Worm (Caenorhabditis elegans): ENCODE results near the gene sra-13.

The sra-13 gene

DNA sequence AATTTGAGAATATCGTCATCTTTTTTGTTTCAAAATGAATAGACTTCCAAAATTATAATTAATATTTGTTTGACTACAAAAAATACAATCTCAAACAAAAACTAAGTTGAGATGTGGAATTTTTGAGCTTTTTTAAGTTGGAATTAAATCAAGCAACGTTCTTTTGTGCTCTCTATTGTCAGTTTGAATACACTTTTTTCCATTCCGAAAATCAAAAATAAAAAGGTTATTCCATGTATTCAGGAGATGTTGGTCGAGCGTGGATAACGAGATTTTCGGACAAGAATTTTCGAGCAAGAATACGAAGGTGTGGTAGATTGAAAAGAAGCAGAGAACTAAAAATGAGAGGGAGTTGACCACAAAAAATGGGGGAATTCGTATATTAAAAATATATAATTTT is 37.3 kb upstream of the sra-13 start:
- no peak for TF ChIP-seq egrh-3 (GFP tag; IDR thresholded peaks at IDR 0.05)
- TF ChIP-seq Y53F4B.3 (GFP tag; IDR thresholded peaks at IDR 0.05), result no peak
- TF ChIP-seq tbx-9 (tag; optimal IDR thresholded peaks at IDR 0.05; ENCODE audit: borderline replicate concordance), result no peak
- no peak for TF ChIP-seq lir-1 (GFP tag; conservative IDR thresholded peaks at IDR 0.05)
- TF ChIP-seq ztf-26 (tag; optimal IDR thresholded peaks at IDR 0.05), result no peak
- no peak for TF ChIP-seq somi-1 (GFP tag; optimal IDR thresholded peaks at IDR 0.05)
- TF ChIP-seq bed-1 (GFP tag; IDR thresholded peaks at IDR 0.05), result no peak
- TF ChIP-seq sdz-38 (tag; optimal IDR thresholded peaks at IDR 0.05), result no peak
- TF ChIP-seq F49E8.2 (tag; optimal IDR thresholded peaks at IDR 0.05; ENCODE audit: insufficient read depth), result no peak
- no peak for TF ChIP-seq D2030.7 (GFP tag; IDR thresholded peaks at IDR 0.05)
- TF ChIP-seq athp-1 (tag; optimal IDR thresholded peaks at IDR 0.05), result no peak
- no peak for TF ChIP-seq F10E7.11 (tag; optimal IDR thresholded peaks at IDR 0.05)
- no peak for TF ChIP-seq him-1 (tag; optimal IDR thresholded peaks at IDR 0.05)

DNA sequence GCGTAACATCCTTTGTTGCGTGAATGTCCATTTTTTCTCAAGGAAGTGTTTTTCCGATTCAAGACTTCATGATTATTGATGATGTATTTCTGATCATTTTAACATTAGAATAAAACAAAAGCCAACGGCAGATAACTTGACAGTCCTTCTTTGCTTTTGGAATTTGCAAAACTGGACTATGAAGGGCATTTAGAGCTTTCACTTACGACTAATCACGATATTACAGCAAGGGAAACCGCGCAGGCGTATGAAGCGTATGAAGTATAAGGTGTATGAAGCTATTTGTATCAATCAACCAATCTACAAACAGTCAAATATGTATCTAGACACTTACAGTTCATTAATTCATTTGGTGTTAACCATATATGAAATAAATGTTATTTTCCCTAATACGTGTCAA is 29.8 kb upstream of the sra-13 start:
- TF ChIP-seq unc-62 (GFP tag; optimal IDR thresholded peaks at IDR 0.05) (no peak), lin-26 (GFP tag; IDR thresholded peaks at IDR 0.05) (no peak), ztf-25 (GFP tag; IDR thresholded peaks at IDR 0.05) (no peak), mxl-1 (tag; optimal IDR thresholded peaks at IDR 0.05) (no peak), mes-4 (tag; optimal IDR thresholded peaks at IDR 0.05) (no peak), lir-1 (GFP tag; conservative IDR thresholded peaks at IDR 0.05) (no peak), F37B4.10 (GFP tag; IDR thresholded peaks at IDR 0.05) (no peak), ekl-4 (GFP tag; IDR thresholded peaks at IDR 0.05) (no peak), tbp1 (GFP tag; optimal IDR thresholded peaks at IDR 0.05) (no peak), attf-3 (GFP tag; conservative IDR thresholded peaks at IDR 0.05) (no peak)

DNA sequence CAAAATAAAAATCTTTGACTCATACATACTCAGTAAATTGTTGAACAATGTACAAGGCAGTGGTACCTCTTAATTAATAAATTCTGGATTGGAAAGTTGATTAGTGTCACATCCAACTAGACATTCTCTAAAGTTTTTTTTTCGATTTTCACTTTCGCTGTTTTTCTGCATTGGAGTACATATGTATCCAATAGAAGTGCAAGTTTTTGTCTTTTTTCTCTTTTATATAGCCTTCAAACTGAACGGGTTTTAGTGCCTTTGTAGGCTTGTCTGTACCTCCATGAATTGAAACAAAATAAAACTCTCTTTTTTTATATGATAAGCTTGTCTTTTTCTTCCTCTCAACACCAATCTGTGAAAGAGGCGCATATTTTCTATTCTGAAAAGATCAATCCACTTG is 27.3 kb upstream of the sra-13 start:
- no peak for TF ChIP-seq lin-26 (GFP tag; IDR thresholded peaks at IDR 0.05)
- no peak for TF ChIP-seq T26A5.8 (tag; optimal IDR thresholded peaks at IDR 0.05)
- no peak for TF ChIP-seq cebp-2 (GFP tag; IDR thresholded peaks at IDR 0.05)
- no peak for TF ChIP-seq snpc-1.3 (tag; optimal IDR thresholded peaks at IDR 0.05; ENCODE audit: insufficient read depth)
- no peak for TF ChIP-seq fkh-3 (tag; optimal IDR thresholded peaks at IDR 0.05)

DNA sequence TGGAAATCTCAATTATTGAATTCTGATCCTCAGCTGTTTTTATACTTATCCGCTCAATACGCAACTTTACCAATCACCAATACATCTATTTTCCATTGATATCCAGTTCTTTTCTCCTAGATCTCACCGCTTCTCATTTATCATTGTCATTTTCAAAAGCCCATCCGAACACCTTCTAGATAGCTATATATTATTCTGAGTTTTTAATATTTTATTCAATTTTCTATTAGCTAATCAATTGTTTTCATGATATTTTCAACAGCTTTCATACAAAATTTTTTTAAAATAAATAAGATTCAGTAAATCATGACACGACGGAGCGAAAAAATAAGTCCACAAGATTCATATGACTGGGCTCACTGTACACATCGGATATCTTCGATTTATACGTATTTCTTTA is 26.3 kb upstream of the sra-13 start, which contains the start of gene F49E12.12:
F49E12.12 (plus strand) TSS at position 301 of the 400 bp plus-strand sequence.
- TF ChIP-seq Y53G8AR.9 (GFP tag; conservative IDR thresholded peaks at IDR 0.05) (no peak), lin-35 (GFP tag; optimal IDR thresholded peaks at IDR 0.05) (no peak), rec-8 (tag; optimal IDR thresholded peaks at IDR 0.05) (no peak), atf-7 (tag; optimal IDR thresholded peaks at IDR 0.05) (no peak), tbx-9 (tag; optimal IDR thresholded peaks at IDR 0.05; ENCODE audit: borderline replicate concordance) (no peak), F39B2.1 (GFP tag; IDR thresholded peaks at IDR 0.05) (no peak), B0261.1 (tag; optimal IDR thresholded peaks at IDR 0.05) (no peak), tbp1 (GFP tag; optimal IDR thresholded peaks at IDR 0.05) (no peak), T26A5.8 (tag; optimal IDR thresholded peaks at IDR 0.05) (no peak), ceh-40 (GFP tag; IDR thresholded peaks at IDR 0.05) (no peak), egrh-3 (GFP tag; IDR thresholded peaks at IDR 0.05) (no peak), chd-7 (tag; optimal IDR thresholded peaks at IDR 0.05) (no peak), attf-5 (GFP tag; optimal IDR thresholded peaks at IDR 0.05) (no peak), madf-3 (GFP tag; IDR thresholded peaks at IDR 0.05) (no peak), Y56A3A.18 (GFP tag; IDR thresholded peaks at IDR 0.05) (no peak), Y95B8A.8 (GFP tag; IDR thresholded peaks at IDR 0.05) (no peak), let-607 (tag; optimal IDR thresholded peaks at IDR 0.05) (no peak), die-1 (tag; optimal IDR thresholded peaks at IDR 0.05) (no peak)

Data from whole organism, young adult.